Worm (Caenorhabditis elegans) whole organism, mixed stage, embryonic: ENCODE measurements around the gene suox-1.
A peak's percentile ranks its signal among the peaks of the same experiment; 100 is the strongest.

Source experiments
- M03D4.4 ChIP-seq: sonication (generic microtip); optimal IDR thresholded peaks from 2 replicates; lab custom pipeline; 2017; ENCODE audit warnings: mild to moderate bottlenecking, missing genetic modification characterization, missing compliant biosample characterization
- bed-3 ChIP-seq: fragments of 200-800 bp; sonication (Bioruptor generic); optimal IDR thresholded peaks from 3 replicates; lab custom pipeline; 2018; ENCODE audit warnings: mild to moderate bottlenecking, missing genetic modification characterization, moderate library complexity, missing compliant biosample characterization
- blmp-1 ChIP-seq: fragments of 150-350 bp; optimal IDR thresholded peaks from 2 replicates; lab custom pipeline; 2014; ENCODE audit warnings: missing biosample characterization, missing genetic modification characterization
- ceh-39 ChIP-seq: fragments of 150-350 bp; optimal IDR thresholded peaks from 2 replicates; lab custom pipeline; 2014; ENCODE audit warnings: missing biosample characterization, missing genetic modification characterization
- ceh-43 ChIP-seq: fragments of 200-800 bp; sonication (Bioruptor generic); optimal IDR thresholded peaks from 2 replicates; lab custom pipeline; 2018; ENCODE audit warnings: mild to moderate bottlenecking, missing genetic modification characterization, moderate library complexity, missing compliant biosample characterization
- cnd-1 ChIP-seq: fragments of 200-800 bp; sonication (Bioruptor generic); optimal IDR thresholded peaks from 2 replicates; lab custom pipeline; 2018; ENCODE audit warnings: mild to moderate bottlenecking, missing genetic modification characterization, missing compliant biosample characterization
- drap-1 ChIP-seq: fragments of 200-800 bp; sonication (Bioruptor generic); optimal IDR thresholded peaks from 3 replicates; lab custom pipeline; 2018; ENCODE audit warnings: mild to moderate bottlenecking, missing genetic modification characterization, missing compliant biosample characterization
- elt-1 ChIP-seq: sonication (generic microtip); optimal IDR thresholded peaks from 2 replicates; lab custom pipeline; 2017; ENCODE audit warnings: missing genetic modification characterization, mild to moderate bottlenecking, missing compliant biosample characterization, antibody characterized with exemption, moderate library complexity, borderline replicate concordance; ENCODE audit not compliant: insufficient read depth
- elt-3 ChIP-seq: fragments of 150-350 bp; optimal IDR thresholded peaks from 2 replicates; lab custom pipeline; 2014; ENCODE audit warnings: missing biosample characterization, missing genetic modification characterization
- flh-1 ChIP-seq: fragments of 200-800 bp; sonication (Bioruptor generic); optimal IDR thresholded peaks from 2 replicates; lab custom pipeline; 2018; ENCODE audit warnings: mild to moderate bottlenecking, missing genetic modification characterization, moderate library complexity, missing compliant biosample characterization
- ham-2 ChIP-seq: fragments of 200-800 bp; sonication (Bioruptor generic); optimal IDR thresholded peaks from 2 replicates; lab custom pipeline; 2018; ENCODE audit warnings: mild to moderate bottlenecking, missing genetic modification characterization, missing compliant biosample characterization
- hlh-1 ChIP-seq: fragments of 150-350 bp; optimal IDR thresholded peaks from 2 replicates; lab custom pipeline; 2014; ENCODE audit warnings: missing biosample characterization, missing genetic modification reagents, missing genetic modification characterization
- lin-13 ChIP-seq: fragments of 150-350 bp; optimal IDR thresholded peaks from 2 replicates; lab custom pipeline; 2014; ENCODE audit warnings: missing biosample characterization, missing genetic modification characterization
- lin-32 ChIP-seq: fragments of 200-800 bp; sonication (Bioruptor generic); optimal IDR thresholded peaks from 2 replicates; lab custom pipeline; 2018; ENCODE audit warnings: mild to moderate bottlenecking, missing genetic modification characterization, missing compliant biosample characterization
- lsy-2 ChIP-seq: fragments of 150-350 bp; optimal IDR thresholded peaks from 2 replicates; lab custom pipeline; 2014; ENCODE audit warnings: missing biosample characterization, missing genetic modification characterization
- mab-5 ChIP-seq: fragments of 150-350 bp; optimal IDR thresholded peaks from 2 replicates; lab custom pipeline; 2014; ENCODE audit warnings: missing biosample characterization, missing genetic modification characterization
- mep-1 ChIP-seq: fragments of 150-350 bp; optimal IDR thresholded peaks from 2 replicates; lab custom pipeline; 2017; ENCODE audit warnings: missing biosample characterization, missing genetic modification reagents, missing genetic modification characterization, inconsistent platforms
- mls-2 ChIP-seq: sonication (generic microtip); optimal IDR thresholded peaks from 2 replicates; lab custom pipeline; 2016; ENCODE audit warnings: mild to moderate bottlenecking, missing genetic modification characterization, moderate library complexity, missing compliant biosample characterization
- nhr-2 ChIP-seq: fragments of 150-350 bp; optimal IDR thresholded peaks from 2 replicates; lab custom pipeline; 2014; ENCODE audit warnings: missing biosample characterization, missing genetic modification characterization
- nhr-237 ChIP-seq: fragments of 150-350 bp; optimal IDR thresholded peaks from 2 replicates; lab custom pipeline; 2014; ENCODE audit warnings: missing biosample characterization, missing genetic modification characterization
- pha-4 ChIP-seq: fragments of 150-350 bp; optimal IDR thresholded peaks from 2 replicates; lab custom pipeline; 2018; ENCODE audit warnings: missing biosample characterization, missing genetic modification reagents, missing genetic modification characterization
- sem-2 ChIP-seq: fragments of 200-800 bp; sonication (Bioruptor generic); optimal IDR thresholded peaks from 2 replicates; lab custom pipeline; 2018; ENCODE audit warnings: mild to moderate bottlenecking, missing genetic modification characterization, missing compliant biosample characterization
- snpc-4 ChIP-seq: fragments of 150-350 bp; optimal IDR thresholded peaks from 2 replicates; lab custom pipeline; 2014; ENCODE audit warnings: missing biosample characterization, missing genetic modification characterization
- sptf-1 ChIP-seq: sonication (generic microtip); optimal IDR thresholded peaks from 2 replicates; lab custom pipeline; 2017; ENCODE audit warnings: mild to moderate bottlenecking, missing genetic modification characterization, moderate library complexity, missing compliant biosample characterization
- tbx-8 ChIP-seq: fragments of 200-800 bp; sonication (Bioruptor generic); optimal IDR thresholded peaks from 2 replicates; lab custom pipeline; 2018; ENCODE audit warnings: mild to moderate bottlenecking, missing genetic modification characterization, moderate library complexity, missing compliant biosample characterization
- unc-120 ChIP-seq: sonication (generic microtip); optimal IDR thresholded peaks from 2 replicates; lab custom pipeline; 2017; ENCODE audit warnings: missing genetic modification characterization, missing compliant biosample characterization; ENCODE audit not compliant: poor library complexity, severe bottlenecking
- unc-39 ChIP-seq: fragments of 150-350 bp; optimal IDR thresholded peaks from 2 replicates; lab custom pipeline; 2014; ENCODE audit warnings: missing biosample characterization, missing genetic modification characterization
- unc-62 ChIP-seq: fragments of 150-350 bp; optimal IDR thresholded peaks from 2 replicates; lab custom pipeline; 2014; ENCODE audit warnings: missing biosample characterization, missing genetic modification reagents, missing genetic modification characterization
- zip-8 ChIP-seq: fragments of 150-350 bp; optimal IDR thresholded peaks from 2 replicates; lab custom pipeline; 2014; ENCODE audit warnings: missing biosample characterization, missing genetic modification characterization

The suox-1 gene

ce11 chrX:15537362-15537761 is 40.0 kb downstream of the suox-1 start, which contains the start of the genes olrn-1 and C02C6.14:
Gene olrn-1 (plus strand): TSS chrX:15537662.
Gene C02C6.14 (plus strand): TSS chrX:15537665.
- TF ChIP-seq mep-1 (tag; lab: Kevin White, UChicago) (no peak), tbx-8 (GFP tag; lab: Kevin White, UChicago) (no peak), lin-13 (tag; lab: Kevin White, UChicago) (no peak), elt-3 (no peak), unc-120 (tag; lab: Kevin White, UChicago) (no peak), M03D4.4 (tag; lab: Kevin White, UChicago) (no peak), blmp-1 (tag; lab: Kevin White, UChicago) (no peak), nhr-2 (tag; lab: Kevin White, UChicago) (no peak), sptf-1 (tag; lab: Kevin White, UChicago) (no peak), sem-2 (GFP tag; lab: Kevin White, UChicago) (no peak), ham-2 (GFP tag; lab: Kevin White, UChicago) (no peak), pha-4 (tag; lab: Kevin White, UChicago) (no peak), ceh-43 (no peak), drap-1 (GFP tag; lab: Kevin White, UChicago) (no peak), hlh-1 (tag; lab: Kevin White, UChicago) (no peak), cnd-1 (tag; lab: Kevin White, UChicago) (no peak), ceh-39 (tag; lab: Kevin White, UChicago) (no peak)

- TF ChIP-seq pha-4 (tag; lab: Kevin White, UChicago) (no peak), blmp-1 (tag; lab: Kevin White, UChicago) (no peak)
- TF ChIP-seq, all 35 proteins: peak for 0
Observed at ce11 chrX:15539299-15539698, 41.9 kb downstream of the suox-1 start.

DNA sequence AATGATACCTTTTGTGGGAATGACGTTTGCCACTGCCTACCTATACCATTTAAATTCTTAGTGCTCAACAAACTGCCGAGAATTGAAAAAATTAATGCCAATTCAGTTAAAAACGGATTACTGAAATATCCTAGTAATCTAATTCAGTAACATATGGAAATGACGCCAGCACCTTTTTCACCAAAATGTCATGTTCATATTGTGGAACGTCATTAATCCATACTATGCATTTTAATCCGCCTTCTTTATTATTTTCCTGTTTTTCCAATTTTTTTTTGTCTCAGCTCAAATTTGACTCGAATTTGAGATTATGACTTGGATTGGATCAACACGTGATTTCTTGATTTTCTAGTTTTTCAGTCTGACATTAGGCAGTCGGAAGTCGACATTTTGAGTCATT is 44.1 kb downstream of the suox-1 start:
- TF ChIP-seq pha-4 (tag; lab: Kevin White, UChicago) (no peak), cnd-1 (tag; lab: Kevin White, UChicago) (no peak), ceh-43 (no peak), unc-120 (tag; lab: Kevin White, UChicago) (no peak), M03D4.4 (tag; lab: Kevin White, UChicago) (no peak), sptf-1 (tag; lab: Kevin White, UChicago) (no peak), snpc-4 (tag; lab: Kevin White, UChicago) (no peak), tbx-8 (GFP tag; lab: Kevin White, UChicago) (no peak), elt-3 (no peak), lsy-2 (no peak)

ce11 chrX:15544671-15545070 is 47.3 kb downstream of the suox-1 start:
- TF ChIP-seq pha-4 (tag; lab: Kevin White, UChicago): no peak
- peak; percentile 27 for TF ChIP-seq zip-8 (tag; lab: Kevin White, UChicago)

- TF ChIP-seq M03D4.4 (tag; lab: Kevin White, UChicago): no peak
- TF ChIP-seq drap-1 (GFP tag; lab: Kevin White, UChicago): no peak
- no peak for TF ChIP-seq pha-4 (tag; lab: Kevin White, UChicago)
- no peak for TF ChIP-seq mep-1 (tag; lab: Kevin White, UChicago)
- no peak for TF ChIP-seq nhr-237 (tag; lab: Kevin White, UChicago)
- no peak for TF ChIP-seq ceh-39 (tag; lab: Kevin White, UChicago)
- TF ChIP-seq tbx-8 (GFP tag; lab: Kevin White, UChicago): no peak
- TF ChIP-seq elt-1 (tag; lab: Kevin White, UChicago): no peak
- TF ChIP-seq nhr-2 (tag; lab: Kevin White, UChicago): no peak
- no peak for TF ChIP-seq hlh-1 (tag; lab: Kevin White, UChicago)
- no peak for TF ChIP-seq sptf-1 (tag; lab: Kevin White, UChicago)
- no peak for TF ChIP-seq unc-39 (tag; lab: Kevin White, UChicago)
- TF ChIP-seq mab-5 (tag; lab: Kevin White, UChicago): no peak
- no peak for TF ChIP-seq blmp-1 (tag; lab: Kevin White, UChicago)
Observed at ce11 chrX:15545485-15545884, 48.1 kb downstream of the suox-1 start.

DNA sequence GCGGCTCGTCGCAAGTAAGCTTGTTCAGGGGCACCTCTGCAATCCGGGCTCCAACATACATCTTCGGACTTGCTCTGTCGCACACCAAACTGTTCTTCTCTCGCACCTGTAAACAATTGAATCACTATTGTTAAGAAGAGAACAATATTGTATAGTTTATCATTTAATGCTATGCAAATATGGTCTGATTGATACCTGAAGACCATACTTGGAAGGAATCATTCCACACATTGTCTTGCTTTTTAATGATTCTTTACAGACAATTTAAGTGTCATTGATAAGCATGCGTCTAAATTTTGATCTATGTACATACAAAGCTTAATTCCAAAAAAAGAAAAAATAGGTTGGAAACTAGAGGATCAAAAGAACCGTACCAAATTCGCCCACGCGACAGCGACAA is 49.6 kb downstream of the suox-1 start:
- TF ChIP-seq elt-3 (no peak), snpc-4 (tag; lab: Kevin White, UChicago) (no peak), mls-2 (no peak), mab-5 (tag; lab: Kevin White, UChicago) (no peak), nhr-237 (tag; lab: Kevin White, UChicago) (no peak), lin-32 (GFP tag; lab: Kevin White, UChicago) (no peak), pha-4 (tag; lab: Kevin White, UChicago) (no peak), sem-2 (GFP tag; lab: Kevin White, UChicago) (no peak), tbx-8 (GFP tag; lab: Kevin White, UChicago) (no peak), bed-3 (GFP tag; lab: Kevin White, UChicago) (no peak), elt-1 (tag; lab: Kevin White, UChicago) (no peak), lin-13 (tag; lab: Kevin White, UChicago) (no peak), unc-62 (no peak), unc-120 (tag; lab: Kevin White, UChicago) (no peak), zip-8 (tag; lab: Kevin White, UChicago) (no peak), unc-39 (tag; lab: Kevin White, UChicago) (no peak), drap-1 (GFP tag; lab: Kevin White, UChicago) (no peak), flh-1 (no peak), sptf-1 (tag; lab: Kevin White, UChicago) (no peak), ham-2 (GFP tag; lab: Kevin White, UChicago) (no peak)
